Fruit fly (Drosophila melanogaster) whole organism, adult: ENCODE results near the gene CG34012.

Experiments used
- CG14711 ChIP-seq: fragments of 200-800 bp; sonication (Bioruptor generic); optimal IDR thresholded peaks from 2 replicates; lab custom pipeline; 2018; ENCODE audit warnings: missing biosample characterization, mild to moderate bottlenecking, missing genetic modification characterization, moderate library complexity
- CG33017 ChIP-seq: fragments of 200-800 bp; sonication (Bioruptor generic); optimal IDR thresholded peaks from 2 replicates; lab custom pipeline; 2018; ENCODE audit warnings: missing biosample characterization, mild to moderate bottlenecking, missing genetic modification characterization, moderate library complexity
- cic ChIP-seq: fragments of 200-800 bp; sonication (Bioruptor generic); optimal IDR thresholded peaks from 2 replicates; lab custom pipeline; 2017; ENCODE audit warnings: missing biosample characterization, mild to moderate bottlenecking, missing genetic modification characterization, moderate library complexity
- kay ChIP-seq: fragments of 200-800 bp; sonication (Bioruptor generic); peaks from one replicate; lab custom pipeline; 2016; ENCODE audit warnings: missing biosample characterization, missing genetic modification characterization, borderline replicate concordance
- pad ChIP-seq: fragments of 200-800 bp; sonication (Bioruptor generic); optimal IDR thresholded peaks from 3 replicates; lab custom pipeline; 2017; ENCODE audit warnings: missing biosample characterization, missing genetic modification characterization, mild to moderate bottlenecking, moderate library complexity, missing genetic modification reagents

DNA sequence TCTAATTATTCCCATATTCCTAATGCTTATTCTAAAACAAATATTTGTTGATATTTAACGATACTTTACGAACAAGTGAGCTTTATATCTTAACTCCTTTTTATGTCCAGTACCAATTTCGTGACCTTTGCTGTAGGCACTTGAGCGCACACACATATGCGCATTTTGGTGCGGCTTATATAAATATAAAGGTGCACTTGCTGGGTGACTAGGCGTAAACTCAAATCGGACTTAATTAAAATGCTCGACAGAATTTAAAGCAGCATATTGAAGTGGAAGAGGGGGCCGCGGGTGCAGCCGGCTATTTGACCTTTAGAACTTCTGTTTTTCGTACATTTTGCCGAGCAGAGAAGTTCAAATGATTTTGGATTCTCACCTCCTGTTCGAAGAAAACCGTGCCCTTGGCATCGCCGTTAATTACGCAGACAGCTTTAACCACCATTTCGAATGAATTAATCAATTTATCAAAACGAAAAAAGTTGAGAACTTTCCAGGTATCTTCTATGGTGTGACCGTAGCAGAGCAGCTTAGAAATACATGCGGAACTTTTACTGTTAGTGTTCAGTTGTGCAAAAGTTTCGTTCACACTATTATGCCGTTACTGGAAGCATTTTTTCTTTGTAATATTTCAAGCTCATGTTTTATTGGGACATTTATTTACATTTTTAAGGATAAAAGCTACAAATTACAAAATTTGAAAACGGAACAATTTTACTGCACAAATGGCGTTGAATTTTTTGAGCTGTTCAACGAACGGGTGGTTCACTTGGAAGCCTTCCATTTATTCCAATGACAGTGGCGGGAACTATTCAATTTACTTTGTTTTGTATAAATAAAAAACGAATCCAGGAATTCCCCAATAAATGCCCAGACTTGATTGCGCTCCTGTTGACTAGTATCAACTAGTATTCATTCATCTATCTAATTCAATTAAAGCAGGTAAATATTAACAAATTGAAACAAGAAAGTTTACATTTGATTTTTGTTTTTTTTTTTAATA, 4.2 kb upstream of the CG34012 start, which contains the start of gene Sod1:
- no peak for TF ChIP-seq CG33017 (tag; lab: Kevin White, UChicago)
- no peak for TF ChIP-seq pad (GFP tag; lab: Kevin White, UChicago)
- TF ChIP-seq cic (GFP tag; lab: Kevin White, UChicago): peak; percentile 28
- TF ChIP-seq CG14711 (tag; lab: Kevin White, UChicago): no peak
- TF ChIP-seq kay: peak; percentile 38
